Fruit fly (Drosophila melanogaster): ENCODE measurements around the gene Ccdc56.
A peak's percentile ranks its signal among the peaks of the same experiment; 100 is the strongest.

The Ccdc56 gene

dm6 chr3L:11711789-11712188, 3.0 kb downstream of the Ccdc56 start (continued):
- TF ChIP-seq CG12744 (GFP tag; optimal IDR thresholded peaks at IDR 0.05) (no peak), Aef1 (GFP tag; IDR thresholded peaks at IDR 0.05) (no peak), CG2120 (GFP tag; optimal IDR thresholded peaks at IDR 0.05) (no peak), sd (tag; optimal IDR thresholded peaks at IDR 0.05) (peak; percentile 49), Awh (GFP tag; IDR thresholded peaks at IDR 0.05) (no peak), CG33213 (GFP tag; optimal IDR thresholded peaks at IDR 0.05) (no peak), mld (GFP tag; IDR thresholded peaks at IDR 0.05; ENCODE audit: partially characterized antibody) (no peak), gt (GFP tag; IDR thresholded peaks at IDR 0.05) (no peak), crp (GFP tag; optimal IDR thresholded peaks at IDR 0.05) (no peak)

- TF ChIP-seq sob (GFP tag; IDR thresholded peaks at IDR 0.05): no peak
- peak; percentile 34 for TF ChIP-seq sens (GFP tag)
- TF ChIP-seq crol (GFP tag; IDR thresholded peaks at IDR 0.05): no peak
Observed at dm6 chr3L:11712839-11713238, 4.1 kb downstream of the Ccdc56 start.

dm6 chr3L:11715187-11715586, 6.4 kb downstream of the Ccdc56 start, which contains the start of gene CG14132:
Gene CG14132, minus strand, starts transcription at chr3L:11715285.
- TF ChIP-seq CG10431 (GFP tag; optimal IDR thresholded peaks at IDR 0.05) (no peak), Med (GFP tag) (peak; percentile 61), dpn (GFP tag; optimal IDR thresholded peaks at IDR 0.05) (no peak), CG7839 (tag; optimal IDR thresholded peaks at IDR 0.05) (no peak), ash1 (GFP tag; optimal IDR thresholded peaks at IDR 0.05) (no peak), nom (GFP tag; optimal IDR thresholded peaks at IDR 0.05) (peak; percentile 55), da (GFP tag; optimal IDR thresholded peaks at IDR 0.05) (no peak), CG5953 (GFP tag; IDR thresholded peaks at IDR 0.05) (no peak), CG12219 (GFP tag; optimal IDR thresholded peaks at IDR 0.05) (no peak), unpg (GFP tag; optimal IDR thresholded peaks at IDR 0.05) (no peak), CG12744 (GFP tag; optimal IDR thresholded peaks at IDR 0.05) (no peak), ci (GFP tag; IDR thresholded peaks at IDR 0.05) (0 out of 3 replicates have a peak, but pooled peaks have one; percentile 40), chinmo (GFP tag; IDR thresholded peaks at IDR 0.05; ENCODE audit: partially characterized antibody) (0 out of 4 replicates have a peak, but pooled peaks have one; percentile 47), sd (tag; optimal IDR thresholded peaks at IDR 0.05) (peak; percentile 32), caup (GFP tag; optimal IDR thresholded peaks at IDR 0.05; ENCODE audit: severe bottlenecking) (peak; percentile 2), CG13296 (GFP tag; optimal IDR thresholded peaks at IDR 0.05) (no peak), CG4820 (GFP tag; optimal IDR thresholded peaks at IDR 0.05) (no peak), CG30020 (tag; optimal IDR thresholded peaks at IDR 0.05) (no peak), Deaf1 (tag; optimal IDR thresholded peaks at IDR 0.05) (peak; percentile 9), Rfx (GFP tag; IDR thresholded peaks at IDR 0.05) (0 out of 2 replicates have a peak, but pooled peaks have one; percentile 5), CG10979 (tag; optimal IDR thresholded peaks at IDR 0.05) (no peak), CG7963 (GFP tag; IDR thresholded peaks at IDR 0.05; ENCODE audit: partially characterized antibody) (no peak), Jarid2 (GFP tag; optimal IDR thresholded peaks at IDR 0.05) (peak; percentile 40), CG13894 (tag; optimal IDR thresholded peaks at IDR 0.05) (peak; percentile 60), vvl (GFP tag; IDR thresholded peaks at IDR 0.05) (peak; percentile 48), CG12769 (tag; optimal IDR thresholded peaks at IDR 0.05) (peak; percentile 86), otp (GFP tag; IDR thresholded peaks at IDR 0.05) (no peak), Dbx (GFP tag; IDR thresholded peaks at IDR 0.05) (0 out of 3 replicates have a peak, but pooled peaks have one; percentile 20), Spps (tag; optimal IDR thresholded peaks at IDR 0.05) (no peak), emc (GFP tag; optimal IDR thresholded peaks at IDR 0.05) (no peak), Trl (optimal IDR thresholded peaks at IDR 0.05) (peak; percentile 46 to 48), Trl (GFP tag; optimal IDR thresholded peaks at IDR 0.05) (no peak), D19A (tag; optimal IDR thresholded peaks at IDR 0.05) (no peak), NFAT (GFP tag; IDR thresholded peaks at IDR 0.05) (0 out of 2 replicates have a peak, but pooled peaks have one; percentile 43), CG10366 (GFP tag; IDR thresholded peaks at IDR 0.05) (no peak), Awh (GFP tag; IDR thresholded peaks at IDR 0.05) (no peak)

Data from whole organism, embryonic.